Fruit fly (Drosophila melanogaster) whole organism, embryonic: ENCODE data around the gene VhaPPA1-2.
A peak's percentile ranks its signal among the peaks of the same experiment; 100 is the strongest.

Source experiments
- ATbp ChIP-seq: fragments of 200-800 bp; sonication (Bioruptor generic); optimal IDR thresholded peaks from 2 replicates; lab custom pipeline; 2017; ENCODE audit warnings: missing biosample characterization, mild to moderate bottlenecking, missing genetic modification characterization, missing genetic modification reagents
- CG10366 ChIP-seq: fragments of 200-800 bp; sonication (Bioruptor generic); IDR thresholded peaks from 2 replicates; pipeline ENCODE4 v1.3.6; 2022; ENCODE audit warnings: missing biosample characterization, missing genetic modification characterization
- CG11085 ChIP-seq: fragments of 200-800 bp; sonication (Bioruptor generic); IDR thresholded peaks from 2 replicates; pipeline ENCODE4 v1.3.6; 2022; ENCODE audit warnings: missing biosample characterization, missing genetic modification characterization
- CG12219 ChIP-seq: fragments of 200-800 bp; sonication (Bioruptor generic); optimal IDR thresholded peaks from 3 replicates; lab custom pipeline; 2018; ENCODE audit warnings: missing biosample characterization, mild to moderate bottlenecking, missing genetic modification characterization
- CG1233 ChIP-seq: fragments of 200-800 bp; sonication (Bioruptor generic); optimal IDR thresholded peaks from 4 replicates; lab custom pipeline; 2018; ENCODE audit warnings: missing biosample characterization, mild to moderate bottlenecking, missing genetic modification characterization
- CG14014 ChIP-seq: fragments of 200-800 bp; sonication (Bioruptor generic); IDR thresholded peaks from 2 replicates; pipeline ENCODE4 v1.3.6; 2022; ENCODE audit warnings: missing biosample characterization, missing genetic modification characterization
- CG14965 ChIP-seq: fragments of 200-800 bp; sonication (Bioruptor generic); optimal IDR thresholded peaks from 2 replicates; lab custom pipeline; 2016; ENCODE audit warnings: missing biosample characterization, missing genetic modification characterization, borderline replicate concordance
- CG17359 ChIP-seq: fragments of 200-800 bp; sonication (Bioruptor generic); optimal IDR thresholded peaks from 3 replicates; lab custom pipeline; 2018; ENCODE audit warnings: missing biosample characterization, mild to moderate bottlenecking, missing genetic modification characterization, moderate library complexity
- CG3065 ChIP-seq: fragments of 200-800 bp; sonication (Bioruptor generic); optimal IDR thresholded peaks from 2 replicates; lab custom pipeline; 2016; ENCODE audit warnings: missing biosample characterization, missing genetic modification characterization
- CG3163 ChIP-seq: fragments of 200-800 bp; sonication (Bioruptor generic); optimal IDR thresholded peaks from 3 replicates; lab custom pipeline; 2016; ENCODE audit warnings: missing biosample characterization, missing genetic modification characterization
- CG3407 ChIP-seq: fragments of 200-800 bp; sonication (Bioruptor generic); optimal IDR thresholded peaks from 2 replicates; lab custom pipeline; 2018; ENCODE audit warnings: missing biosample characterization, mild to moderate bottlenecking, missing genetic modification characterization
- CG34376 ChIP-seq: fragments of 200-800 bp; sonication (Bioruptor generic); optimal IDR thresholded peaks from 2 replicates; lab custom pipeline; 2018; ENCODE audit warnings: missing biosample characterization, mild to moderate bottlenecking, missing genetic modification characterization
- CG34422 ChIP-seq: fragments of 200-800 bp; sonication (Bioruptor generic); IDR thresholded peaks from 3 replicates; pipeline ENCODE4 v1.3.6; 2022; ENCODE audit warnings: missing biosample characterization, missing genetic modification characterization
- CG4282 ChIP-seq: fragments of 200-800 bp; sonication (Bioruptor generic); optimal IDR thresholded peaks from 2 replicates; lab custom pipeline; 2016; ENCODE audit warnings: missing biosample characterization, missing genetic modification characterization
- CG4424 ChIP-seq: fragments of 200-800 bp; sonication (Bioruptor generic); optimal IDR thresholded peaks from 3 replicates; lab custom pipeline; 2016; ENCODE audit warnings: missing biosample characterization, missing genetic modification characterization
- CG4707 ChIP-seq: fragments of 200-800 bp; sonication (Bioruptor generic); optimal IDR thresholded peaks from 2 replicates; lab custom pipeline; 2018; ENCODE audit warnings: missing biosample characterization, mild to moderate bottlenecking, missing genetic modification characterization, moderate library complexity
- CG7556 ChIP-seq: fragments of 200-800 bp; sonication (Bioruptor generic); optimal IDR thresholded peaks from 2 replicates; lab custom pipeline; 2017; ENCODE audit warnings: missing biosample characterization, mild to moderate bottlenecking, missing genetic modification characterization
- CG9215 ChIP-seq: fragments of 200-800 bp; sonication (Bioruptor generic); IDR thresholded peaks from 2 replicates; pipeline ENCODE4 v1.3.6; 2022; ENCODE audit warnings: missing biosample characterization, missing genetic modification characterization
- CG9932 ChIP-seq: fragments of 200-800 bp; sonication (Bioruptor generic); IDR thresholded peaks from 2 replicates; pipeline ENCODE4 v1.3.6; 2022; ENCODE audit warnings: missing biosample characterization, missing genetic modification characterization
- E2f2 ChIP-seq: fragments of 200-800 bp; sonication (Bioruptor generic); IDR thresholded peaks from 2 replicates; pipeline ENCODE4 v1.3.6; 2022; ENCODE audit warnings: missing biosample characterization, missing genetic modification characterization
- Hey ChIP-seq: fragments of 200-800 bp; sonication (Bioruptor generic); optimal IDR thresholded peaks from 3 replicates; lab custom pipeline; 2018; ENCODE audit warnings: missing biosample characterization, mild to moderate bottlenecking, missing genetic modification characterization
- Jarid2 ChIP-seq: fragments of 200-800 bp; sonication (Bioruptor generic); optimal IDR thresholded peaks from 3 replicates; lab custom pipeline; 2017; ENCODE audit warnings: mild to moderate bottlenecking, missing biosample characterization, missing genetic modification reagents, missing genetic modification characterization
- Lpt ChIP-seq: fragments of >200 bp; optimal IDR thresholded peaks from 2 replicates; lab custom pipeline; 2018; ENCODE audit warnings: missing biosample characterization, missing genetic modification characterization
- Mad ChIP-seq: fragments of 200-800 bp; sonication (Bioruptor generic); optimal IDR thresholded peaks from 2 replicates; lab custom pipeline; 2016; ENCODE audit warnings: missing biosample characterization, missing genetic modification characterization
- Myb ChIP-seq: fragments of 200-800 bp; sonication (Bioruptor generic); optimal IDR thresholded peaks from 2 replicates; lab custom pipeline; 2016; ENCODE audit warnings: missing biosample characterization, missing genetic modification characterization
- Sox100B ChIP-seq: fragments of 200-800 bp; sonication (Bioruptor generic); optimal IDR thresholded peaks from 3 replicates; lab custom pipeline; 2018; ENCODE audit warnings: missing biosample characterization, mild to moderate bottlenecking, missing genetic modification characterization
- Sry-δ ChIP-seq: fragments of 200-800 bp; sonication (Bioruptor generic); optimal IDR thresholded peaks from 2 replicates; lab custom pipeline; 2016; ENCODE audit warnings: missing biosample characterization, missing genetic modification characterization
- ash1 ChIP-seq: fragments of 200-800 bp; sonication (Bioruptor generic); optimal IDR thresholded peaks from 2 replicates; lab custom pipeline; 2018; ENCODE audit warnings: missing biosample characterization, mild to moderate bottlenecking, missing genetic modification characterization
- cad ChIP-seq: fragments of >200 bp; optimal IDR thresholded peaks from 2 replicates; lab custom pipeline; 2017; ENCODE audit warnings: missing biosample characterization, missing genetic modification characterization
- caup ChIP-seq: fragments of 200-800 bp; sonication (Bioruptor generic); optimal IDR thresholded peaks from 3 replicates; lab custom pipeline; 2017; ENCODE audit warnings: missing biosample characterization, mild to moderate bottlenecking, missing genetic modification characterization, moderate library complexity; ENCODE audit not compliant: severe bottlenecking
- chinmo ChIP-seq: fragments of 200-800 bp; sonication (Bioruptor generic); IDR thresholded peaks from 4 replicates; pipeline ENCODE4 v1.3.6; 2022; ENCODE audit warnings: missing biosample characterization, missing genetic modification characterization; ENCODE audit not compliant: partially characterized antibody
- chn ChIP-seq: fragments of 200-800 bp; sonication (Bioruptor generic); optimal IDR thresholded peaks from 2 replicates; lab custom pipeline; 2016; ENCODE audit warnings: missing biosample characterization, missing genetic modification characterization
- ci ChIP-seq: fragments of 200-800 bp; sonication (Bioruptor generic); IDR thresholded peaks from 3 replicates; pipeline ENCODE4 v1.3.6; 2022; ENCODE audit warnings: missing biosample characterization, missing genetic modification characterization
- crol ChIP-seq: fragments of 200-800 bp; sonication (Bioruptor generic); IDR thresholded peaks from 2 replicates; pipeline ENCODE4 v1.3.6; 2022; ENCODE audit warnings: missing biosample characterization, missing genetic modification characterization
- danr ChIP-seq: fragments of 200-800 bp; sonication (Bioruptor generic); IDR thresholded peaks from 2 replicates; pipeline ENCODE4 v1.3.6; 2022; ENCODE audit warnings: missing biosample characterization, missing genetic modification characterization
- exex ChIP-seq: fragments of 200-800 bp; sonication (Bioruptor generic); optimal IDR thresholded peaks from 4 replicates; lab custom pipeline; 2018; ENCODE audit warnings: missing biosample characterization, mild to moderate bottlenecking, missing genetic modification characterization, moderate library complexity
- fd3F ChIP-seq: fragments of 200-800 bp; sonication (Bioruptor generic); optimal IDR thresholded peaks from 2 replicates; lab custom pipeline; 2018; ENCODE audit warnings: missing biosample characterization, mild to moderate bottlenecking, missing genetic modification characterization, moderate library complexity
- fu2 ChIP-seq: fragments of 200-800 bp; sonication (Bioruptor generic); optimal IDR thresholded peaks from 2 replicates; lab custom pipeline; 2016; ENCODE audit warnings: missing biosample characterization, missing genetic modification characterization
- gsb ChIP-seq: fragments of 200-800 bp; sonication (Bioruptor generic); IDR thresholded peaks from 2 replicates; pipeline ENCODE4 v1.3.6; 2022; ENCODE audit warnings: missing biosample characterization, missing genetic modification characterization
- ham ChIP-seq: fragments of 200-800 bp; sonication (Bioruptor generic); IDR thresholded peaks from 2 replicates; pipeline ENCODE4 v1.3.6; 2022; ENCODE audit warnings: missing biosample characterization, missing genetic modification characterization
- ind ChIP-seq: fragments of 200-800 bp; sonication (Bioruptor generic); optimal IDR thresholded peaks from 3 replicates; lab custom pipeline; 2016; ENCODE audit warnings: missing biosample characterization, missing genetic modification characterization
- lola ChIP-seq, 3 experiments: fragments of >200 bp in 2 of 3; fragments of 200-800 bp in 1 of 3; sonication (Bioruptor generic) in 1 of 3; optimal IDR thresholded peaks; 2 replicates each; lab custom pipeline; 2017 to 2019; ENCODE audit warnings: missing biosample characterization in 3 of 3, missing genetic modification characterization in 3 of 3, mild to moderate bottlenecking in 1 of 3, moderate library complexity in 1 of 3
- onecut ChIP-seq: fragments of 200-800 bp; sonication (Bioruptor generic); IDR thresholded peaks from 2 replicates; pipeline ENCODE4 v1.3.6; 2022; ENCODE audit warnings: missing biosample characterization, missing genetic modification characterization
- psq ChIP-seq: fragments of 200-800 bp; sonication (Bioruptor generic); optimal IDR thresholded peaks from 2 replicates; lab custom pipeline; 2017; ENCODE audit warnings: missing biosample characterization, missing genetic modification characterization
- pum ChIP-seq: fragments of 200-800 bp; sonication (Bioruptor generic); optimal IDR thresholded peaks from 2 replicates; lab custom pipeline; 2016; ENCODE audit warnings: missing biosample characterization, missing genetic modification characterization
- pzg ChIP-seq: fragments of 200-800 bp; sonication (Bioruptor generic); optimal IDR thresholded peaks from 3 replicates; lab custom pipeline; 2018; ENCODE audit warnings: missing biosample characterization, mild to moderate bottlenecking, missing genetic modification characterization, moderate library complexity
- sens ChIP-seq: fragments of 200-800 bp; sonication (Bioruptor generic); peaks from one replicate; lab custom pipeline; 2016; ENCODE audit warnings: missing biosample characterization, missing genetic modification characterization
- slp2 ChIP-seq: fragments of 200-800 bp; sonication (Bioruptor generic); optimal IDR thresholded peaks from 2 replicates; lab custom pipeline; 2016; ENCODE audit warnings: missing biosample characterization, missing genetic modification characterization
- so ChIP-seq: fragments of 200-800 bp; sonication (Bioruptor generic); IDR thresholded peaks from 3 replicates; pipeline ENCODE4 v1.3.6; 2022; ENCODE audit warnings: missing biosample characterization, missing genetic modification characterization
- sug ChIP-seq: fragments of 200-800 bp; optimal IDR thresholded peaks from 2 replicates; lab custom pipeline; 2019; ENCODE audit warnings: missing biosample characterization, mild to moderate bottlenecking, missing genetic modification characterization, moderate library complexity
- ttk ChIP-seq: fragments of 200-800 bp; sonication (Bioruptor generic); IDR thresholded peaks from 2 replicates; pipeline ENCODE4 v2.1.2; 2022; ENCODE audit warnings: missing biosample characterization, missing genetic modification characterization
- vfl ChIP-seq: fragments of 200-800 bp; sonication (Bioruptor generic); optimal IDR thresholded peaks from 2 replicates; lab custom pipeline; 2016; ENCODE audit warnings: missing biosample characterization, missing genetic modification characterization

The VhaPPA1-2 gene

DNA sequence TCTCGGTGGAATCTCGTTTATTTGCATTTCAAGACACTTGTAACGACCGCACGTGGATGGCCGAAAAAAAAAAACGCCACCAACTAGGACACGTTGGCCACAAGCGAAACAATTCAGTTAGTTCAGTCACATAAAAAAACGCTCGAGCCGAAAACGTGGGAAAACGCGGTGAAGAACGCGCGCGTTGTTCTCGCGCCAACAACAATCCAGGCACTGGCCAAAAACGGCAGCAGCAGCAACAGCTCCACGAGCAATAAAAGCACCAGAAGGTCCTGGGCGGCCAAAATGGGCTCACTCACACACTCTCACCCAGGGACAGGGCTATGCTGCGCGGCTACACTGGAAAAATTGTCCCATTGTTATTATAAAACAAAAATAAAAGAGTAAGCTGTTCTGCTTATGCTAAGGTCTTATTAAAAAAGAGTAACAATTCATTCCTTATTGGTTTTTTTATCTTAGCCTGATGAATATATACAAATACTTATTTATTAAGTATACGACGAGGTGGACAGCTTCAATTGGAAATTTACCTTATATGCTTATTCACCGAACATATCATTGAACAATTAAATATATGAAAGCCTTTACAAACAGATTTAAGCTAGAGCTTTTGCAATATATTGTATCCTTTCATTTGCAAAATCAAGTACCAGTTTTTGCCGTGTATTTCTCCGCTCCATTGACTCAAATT, 24.7 kb downstream of the VhaPPA1-2 start, which contains the start of gene btsz (continued):
- TF ChIP-seq sug (tag; lab: Kevin White, UChicago) (peak; percentile 58), exex (peak; percentile 15), danr (GFP tag; lab: Robert Waterston, UW) (no peak), CG1233 (GFP tag; lab: Kevin White, UChicago) (peak; percentile 13), CG7556 (GFP tag; lab: Kevin White, UChicago) (peak; percentile 86), so (GFP tag; lab: Robert Waterston, UW) (no peak), ash1 (no peak), pzg (GFP tag; lab: Kevin White, UChicago) (no peak), E2f2 (GFP tag; lab: Robert Waterston, UW) (no peak), onecut (GFP tag; lab: Robert Waterston, UW) (no peak), fu2 (GFP tag; lab: Kevin White, UChicago) (no peak), ci (no peak), psq (no peak), CG9215 (GFP tag; lab: Robert Waterston, UW) (no peak), Sox100B (GFP tag; lab: Kevin White, UChicago) (no peak), Myb (GFP tag; lab: Kevin White, UChicago) (no peak), slp2 (GFP tag; lab: Kevin White, UChicago) (no peak), gsb (no peak), chinmo (GFP tag; lab: Robert Waterston, UW) (no peak), cad (GFP tag; lab: Kevin White, UChicago) (no peak), CG3407 (GFP tag; lab: Kevin White, UChicago) (no peak), Mad (GFP tag; lab: Kevin White, UChicago) (no peak), ham (GFP tag; lab: Robert Waterston, UW) (no peak), CG14014 (GFP tag; lab: Robert Waterston, UW) (no peak), CG9932 (no peak), lola (GFP tag; optimal IDR thresholded peaks at IDR 0.05; lab: Kevin White, UChicago) (no peak), pum (no peak), ttk (GFP tag; lab: Robert Waterston, UW) (no peak), CG3163 (GFP tag; lab: Kevin White, UChicago) (no peak), CG11085 (GFP tag; lab: Robert Waterston, UW) (no peak), CG10366 (GFP tag; lab: Robert Waterston, UW) (no peak), vfl (GFP tag; lab: Kevin White, UChicago) (no peak), crol (GFP tag; lab: Robert Waterston, UW) (no peak), CG4424 (peak; percentile 52), ATbp (peak; percentile 18), Sry-δ (GFP tag; lab: Kevin White, UChicago) (no peak), Hey (tag; lab: Kevin White, UChicago) (no peak), CG14965 (GFP tag; lab: Kevin White, UChicago) (no peak), CG4707 (GFP tag; lab: Kevin White, UChicago) (no peak), CG4282 (GFP tag; lab: Kevin White, UChicago) (no peak), CG34422 (GFP tag; lab: Robert Waterston, UW) (no peak), CG17359 (tag; lab: Kevin White, UChicago) (peak; percentile 32), ind (GFP tag; lab: Kevin White, UChicago) (peak; percentile 44), caup (GFP tag; lab: Kevin White, UChicago) (peak; percentile 53), sens (GFP tag; lab: Kevin White, UChicago) (peak; percentile 53), CG12219 (no peak), CG3065 (GFP tag; lab: Kevin White, UChicago) (no peak), chn (GFP tag; lab: Kevin White, UChicago) (no peak), CG34376 (GFP tag; lab: Kevin White, UChicago) (peak; percentile 75), Jarid2 (GFP tag; lab: Kevin White, UChicago) (no peak), fd3F (GFP tag; lab: Kevin White, UChicago) (peak; percentile 35), Lpt (GFP tag; lab: Kevin White, UChicago) (no peak)
